Worm (Caenorhabditis elegans) whole organism, L4 larva: Measurements from ENCODE around the gene K11H12.9.

Source experiments
- D1046.2 ChIP-seq: fragments of 200-800 bp; sonication (Bioruptor generic); IDR thresholded peaks from 2 replicates; pipeline ENCODE4 v1.3.6; 2022; ENCODE audit warnings: missing genetic modification characterization, missing compliant biosample characterization
- F49E8.2 ChIP-seq: sonication (generic microtip); optimal IDR thresholded peaks from 2 replicates; lab custom pipeline; 2016; ENCODE audit warnings: missing compliant biosample characterization, mild to moderate bottlenecking, missing genetic modification characterization, borderline replicate concordance
- R02D3.7 ChIP-seq: fragments of 150-350 bp; sonication (generic microtip); optimal IDR thresholded peaks from 3 replicates; lab custom pipeline; 2014; ENCODE audit warnings: missing biosample characterization, missing genetic modification characterization
- T26A8.4 ChIP-seq: fragments of 200-800 bp; sonication (Bioruptor generic); IDR thresholded peaks from 2 replicates; pipeline ENCODE4 v1.3.6; 2022; ENCODE audit warnings: missing genetic modification characterization, missing compliant biosample characterization
- Y105C5A.15 ChIP-seq: fragments of 200-800 bp; sonication (Bioruptor generic); IDR thresholded peaks from 2 replicates; pipeline ENCODE4 v1.3.6; 2022; ENCODE audit warnings: missing genetic modification characterization, missing compliant biosample characterization
- Y48G9A.11 ChIP-seq: fragments of 200-800 bp; sonication (Bioruptor generic); IDR thresholded peaks from 2 replicates; pipeline ENCODE4 v1.3.6; 2022; ENCODE audit warnings: missing genetic modification reagents, missing genetic modification characterization, missing compliant biosample characterization
- Y75B8A.6 ChIP-seq: fragments of 200-800 bp; sonication (Bioruptor generic); IDR thresholded peaks from 2 replicates; pipeline ENCODE4 v1.3.6; 2022; ENCODE audit warnings: missing genetic modification reagents, missing genetic modification characterization, missing compliant biosample characterization
- aha-1 ChIP-seq: fragments of 150-350 bp; peaks from one replicate; lab custom pipeline; 2014; ENCODE audit warnings: missing biosample characterization, missing genetic modification characterization
- ceh-20 ChIP-seq: fragments of 200-800 bp; sonication (Bioruptor generic); IDR thresholded peaks from 2 replicates; pipeline ENCODE4 v1.3.6; 2022; ENCODE audit warnings: missing genetic modification reagents, missing genetic modification characterization, missing compliant biosample characterization
- ceh-82 ChIP-seq: sonication (generic microtip); optimal IDR thresholded peaks from 2 replicates; lab custom pipeline; 2017; ENCODE audit warnings: missing biosample characterization, missing genetic modification characterization
- daf-12 ChIP-seq: fragments of 150-350 bp; optimal IDR thresholded peaks from 2 replicates; lab custom pipeline; 2014; ENCODE audit warnings: missing biosample characterization, missing genetic modification reagents, missing genetic modification characterization
- daf-16 ChIP-seq, 3 experiments: sonication (generic microtip); optimal IDR thresholded peaks; 2 replicates each; lab custom pipeline; 2016 to 2017; ENCODE audit warnings: missing genetic modification characterization in 3 of 3, missing genetic modification reagents in 3 of 3, mild to moderate bottlenecking in 2 of 3, missing compliant biosample characterization in 2 of 3, missing biosample characterization in 1 of 3, moderate library complexity in 1 of 3
- daf-8 ChIP-seq: fragments of 200-800 bp; sonication (Bioruptor generic); IDR thresholded peaks from 2 replicates; pipeline ENCODE4 v1.3.6; 2022; ENCODE audit warnings: missing genetic modification characterization, missing compliant biosample characterization
- dpl-1 ChIP-seq: fragments of 150-350 bp; optimal IDR thresholded peaks from 2 replicates; lab custom pipeline; 2014; ENCODE audit warnings: missing biosample characterization, missing genetic modification reagents, missing genetic modification characterization
- egl-43 ChIP-seq: fragments of 200-800 bp; sonication (Bioruptor generic); IDR thresholded peaks from 2 replicates; pipeline ENCODE4 v1.3.6; 2022; ENCODE audit warnings: missing genetic modification reagents, missing genetic modification characterization, missing compliant biosample characterization
- fos-1 ChIP-seq: fragments of 150-350 bp; optimal IDR thresholded peaks from 2 replicates; lab custom pipeline; 2014; ENCODE audit warnings: missing biosample characterization, missing genetic modification characterization
- hlh-30 ChIP-seq: sonication (generic microtip); optimal IDR thresholded peaks from 2 replicates; lab custom pipeline; 2017; ENCODE audit warnings: antibody characterized with exemption, mild to moderate bottlenecking, missing genetic modification characterization, missing compliant biosample characterization; ENCODE audit not compliant: insufficient read depth
- mdt-29 ChIP-seq: fragments of 200-800 bp; sonication (Bioruptor generic); IDR thresholded peaks from 2 replicates; pipeline ENCODE4 v1.3.6; 2022; ENCODE audit warnings: missing genetic modification reagents, missing genetic modification characterization, missing compliant biosample characterization
- mes-2 ChIP-seq: sonication (generic microtip); optimal IDR thresholded peaks from 2 replicates; lab custom pipeline; 2016; ENCODE audit warnings: missing genotype, mild to moderate bottlenecking, missing genetic modification characterization, missing compliant biosample characterization; ENCODE audit not compliant: poor library complexity, severe bottlenecking
- nhr-102 ChIP-seq: sonication (generic microtip); optimal IDR thresholded peaks from 2 replicates; lab custom pipeline; 2016; ENCODE audit warnings: mild to moderate bottlenecking, missing genetic modification characterization, moderate library complexity, missing compliant biosample characterization
- nhr-25 ChIP-seq: sonication (generic microtip); optimal IDR thresholded peaks from 2 replicates; lab custom pipeline; 2017; ENCODE audit warnings: missing genetic modification characterization, mild to moderate bottlenecking, missing compliant biosample characterization, antibody characterized with exemption, moderate library complexity, borderline replicate concordance; ENCODE audit not compliant: insufficient read depth
- nhr-41 ChIP-seq: fragments of 200-800 bp; sonication (Bioruptor generic); IDR thresholded peaks from 2 replicates; pipeline ENCODE4 v1.3.6; 2022; ENCODE audit warnings: missing genetic modification reagents, missing genetic modification characterization, missing compliant biosample characterization
- nhr-42 ChIP-seq: fragments of 200-800 bp; sonication (Bioruptor generic); IDR thresholded peaks from 2 replicates; pipeline ENCODE4 v1.3.6; 2022; ENCODE audit warnings: missing genetic modification characterization, missing compliant biosample characterization
- nhr-76 ChIP-seq: fragments of 150-350 bp; optimal IDR thresholded peaks from 2 replicates; lab custom pipeline; 2014; ENCODE audit warnings: missing biosample characterization, missing genetic modification characterization
- pha-4 ChIP-seq, 2 experiments: fragments of 150-350 bp in 1 of 2; fragments of 200-800 bp in 1 of 2; sonication (Bioruptor generic) in 1 of 2; IDR thresholded peaks in 1 of 2; optimal IDR thresholded peaks in 1 of 2; 2 replicates each; pipeline versions ENCODE4 v1.3.6 to Lab custom; 2014 to 2022; ENCODE audit warnings: missing genetic modification characterization in 2 of 2, missing genetic modification reagents in 2 of 2, missing biosample characterization in 1 of 2, missing compliant biosample characterization in 1 of 2
- saeg-2 ChIP-seq: fragments of 200-800 bp; sonication (Bioruptor generic); IDR thresholded peaks from 2 replicates; pipeline ENCODE4 v1.3.6; 2022; ENCODE audit warnings: missing genetic modification reagents, missing genetic modification characterization, missing compliant biosample characterization
- sdz-12 ChIP-seq: fragments of 200-800 bp; sonication (Bioruptor generic); optimal IDR thresholded peaks from 2 replicates; lab custom pipeline; 2018; ENCODE audit warnings: mild to moderate bottlenecking, missing genetic modification characterization, missing compliant biosample characterization
- set-16 ChIP-seq: fragments of 200-800 bp; sonication (Bioruptor generic); IDR thresholded peaks from 2 replicates; pipeline ENCODE4 v1.3.6; 2022; ENCODE audit warnings: missing genetic modification reagents, missing genetic modification characterization, missing compliant biosample characterization
- snpc-1.2 ChIP-seq: fragments of 200-800 bp; sonication (Bioruptor generic); IDR thresholded peaks from 2 replicates; pipeline ENCODE4 v1.3.6; 2022; ENCODE audit warnings: missing genetic modification reagents, missing genetic modification characterization, missing compliant biosample characterization
- spr-3 ChIP-seq: fragments of 200-800 bp; sonication (Bioruptor generic); optimal IDR thresholded peaks from 2 replicates; lab custom pipeline; 2018; ENCODE audit warnings: mild to moderate bottlenecking, missing genetic modification characterization, missing compliant biosample characterization
- tra-1 ChIP-seq: fragments of 200-800 bp; sonication (Bioruptor generic); IDR thresholded peaks from 2 replicates; pipeline ENCODE4 v1.3.6; 2022; ENCODE audit warnings: missing genetic modification reagents, missing genetic modification characterization, missing compliant biosample characterization
- ztf-11 ChIP-seq: fragments of 150-350 bp; optimal IDR thresholded peaks from 2 replicates; lab custom pipeline; 2014; ENCODE audit warnings: missing biosample characterization, missing genetic modification characterization

Gene K11H12.9

ce11 chrIV:604817-605216 is 44.6 kb upstream of the K11H12.9 start:
- TF ChIP-seq daf-12 (tag; lab: Kevin White, UChicago) (no peak), set-16 (GFP tag; lab: Robert Waterston, UW) (peak; percentile 64)
- TF ChIP-seq, all 104 proteins: peak for 1

DNA sequence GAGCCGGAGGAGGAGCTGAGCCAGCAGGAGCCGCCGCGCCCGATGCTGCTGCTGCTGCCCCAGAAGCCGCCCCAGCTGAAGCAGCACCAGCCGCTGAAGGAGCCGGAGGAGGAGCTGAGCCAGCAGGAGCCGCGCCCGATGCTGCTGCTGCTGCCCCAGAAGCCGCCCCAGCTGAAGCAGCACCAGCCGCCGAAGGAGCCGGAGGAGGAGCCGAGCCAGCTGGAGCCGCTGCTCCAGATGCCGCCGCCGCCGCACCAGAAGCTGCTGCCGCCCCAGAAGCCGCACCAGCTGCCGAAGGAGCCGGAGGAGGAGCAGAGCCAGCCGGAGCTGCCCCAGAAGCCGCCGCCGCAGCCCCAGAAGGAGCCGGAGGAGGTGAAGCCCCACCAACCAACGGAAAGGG is 44.0 kb upstream of the K11H12.9 start:
- TF ChIP-seq egl-43 (GFP tag; lab: Robert Waterston, UW), result 0 out of 2 replicates have a peak, but pooled peaks have one; percentile 47
- peak; percentile 99; the same call in 1 of the 2 replicates for TF ChIP-seq pha-4 (GFP tag; IDR thresholded peaks at IDR 0.05; lab: Robert Waterston, UW)
- TF ChIP-seq pha-4 (tag; optimal IDR thresholded peaks at IDR 0.05; lab: Kevin White, UChicago), result no peak
- TF ChIP-seq Y48G9A.11, result 0 out of 2 replicates have a peak, but pooled peaks have one; percentile 36
- TF ChIP-seq set-16 (GFP tag; lab: Robert Waterston, UW), result peak; percentile 99
- TF ChIP-seq nhr-41 (GFP tag; lab: Robert Waterston, UW), result 0 out of 2 replicates have a peak, but pooled peaks have one; percentile 28
- no peak for TF ChIP-seq fos-1 (tag; lab: Kevin White, UChicago)
- no peak for TF ChIP-seq R02D3.7 (tag; lab: Kevin White, UChicago)
- TF ChIP-seq dpl-1 (GFP tag; lab: Kevin White, UChicago), result no peak
- TF ChIP-seq snpc-1.2, result no peak

DNA sequence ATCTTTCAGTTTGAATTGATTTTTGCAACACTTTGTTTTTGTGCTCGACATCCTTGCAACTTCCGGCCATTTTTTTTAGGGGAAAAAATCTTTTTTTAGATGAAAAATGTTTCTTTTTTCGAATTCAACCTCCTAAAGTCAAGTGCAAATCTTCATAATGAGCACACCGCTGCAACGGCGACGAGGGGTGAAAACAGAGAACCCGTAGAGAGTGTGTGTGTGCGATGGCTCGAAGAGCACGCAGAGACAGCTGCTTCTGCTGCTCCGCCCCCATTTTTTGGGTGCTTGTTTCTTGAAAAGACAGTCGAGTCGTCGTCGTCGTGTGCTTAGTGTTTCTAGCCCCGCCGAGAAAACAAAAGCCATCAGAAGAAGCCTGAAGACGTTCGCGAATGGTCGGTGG is 43.4 kb upstream of the K11H12.9 start, which contains the start of gene inx-18:
Gene inx-18 (plus strand): TSS at position 301 of the 400 bp plus-strand sequence.
- no peak for TF ChIP-seq hlh-30
- 0 out of 2 replicates have a peak, but pooled peaks have one; percentile 52 for TF ChIP-seq D1046.2
- peak; percentile 41 for TF ChIP-seq aha-1 (tag; lab: Kevin White, UChicago)

- TF ChIP-seq hlh-30 (peak; percentile 20), F49E8.2 (no peak), daf-16 (GFP tag; optimal IDR thresholded peaks at IDR 0.05; lab: Kevin White, UChicago) (peak in 1 of 2 experiments; percentile 20), daf-16 (tag; optimal IDR thresholded peaks at IDR 0.05; lab: Kevin White, UChicago) (no peak)
These were observed 41.8 kb upstream of the K11H12.9 start for ce11 chrIV:607628-608027.

ce11 chrIV:613155-613554 is 36.3 kb upstream of the K11H12.9 start:
- TF ChIP-seq spr-3 (GFP tag; lab: Kevin White, UChicago), result no peak
- no peak for TF ChIP-seq daf-8 (GFP tag; lab: Robert Waterston, UW)
- no peak for TF ChIP-seq mes-2 (tag; lab: Kevin White, UChicago)
- TF ChIP-seq ztf-11 (tag; lab: Kevin White, UChicago), result no peak
- TF ChIP-seq ceh-82 (tag; lab: Kevin White, UChicago), result no peak
- no peak for TF ChIP-seq nhr-42 (GFP tag; lab: Robert Waterston, UW)
- no peak for TF ChIP-seq Y105C5A.15 (GFP tag; lab: Robert Waterston, UW)
- TF ChIP-seq saeg-2 (GFP tag; lab: Robert Waterston, UW), result no peak
- no peak for TF ChIP-seq Y75B8A.6 (GFP tag; lab: Robert Waterston, UW)
- TF ChIP-seq T26A8.4, result no peak
- TF ChIP-seq sdz-12 (GFP tag; lab: Kevin White, UChicago), result no peak
- no peak for TF ChIP-seq ceh-20 (GFP tag; lab: Robert Waterston, UW)
- no peak for TF ChIP-seq nhr-25
- TF ChIP-seq mdt-29 (GFP tag; lab: Robert Waterston, UW), result no peak
- no peak for TF ChIP-seq nhr-102 (tag; lab: Kevin White, UChicago)
- TF ChIP-seq dpl-1 (GFP tag; lab: Kevin White, UChicago), result no peak
- no peak for TF ChIP-seq tra-1
- no peak for TF ChIP-seq nhr-76
- TF ChIP-seq egl-43 (GFP tag; lab: Robert Waterston, UW), result no peak
